Worm (Caenorhabditis elegans): ENCODE data around the gene Y75B8A.8.

DNA sequence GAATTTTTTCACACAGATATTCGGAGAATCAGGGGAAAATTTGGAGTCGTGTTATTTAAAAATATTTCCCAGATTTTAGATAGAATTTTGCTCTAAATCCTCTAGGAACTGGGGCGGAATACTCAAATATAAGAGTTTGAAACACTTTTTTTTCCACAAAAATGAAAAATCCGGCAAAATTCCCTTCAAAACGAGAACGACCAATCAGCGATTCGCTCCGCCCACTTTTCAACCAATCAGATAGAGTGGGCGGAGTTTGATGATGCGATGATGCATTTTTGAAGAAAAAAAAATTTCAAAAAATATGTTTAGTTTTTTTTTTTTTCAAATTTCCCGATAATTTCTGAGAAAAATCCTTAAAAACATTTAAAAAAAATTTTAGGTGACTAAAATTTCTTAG, 3.9 kb downstream of the Y75B8A.8 start:
- TF ChIP-seq tbx-11 (GFP tag; IDR thresholded peaks at IDR 0.05) (no peak), tbx-37 (GFP tag; conservative IDR thresholded peaks at IDR 0.05) (no peak), B0310.2 (tag; optimal IDR thresholded peaks at IDR 0.05) (no peak), flt-1 (GFP tag; IDR thresholded peaks at IDR 0.05) (no peak), pes-1 (GFP tag; IDR thresholded peaks at IDR 0.05) (no peak), ets-7 (tag; optimal IDR thresholded peaks at IDR 0.05) (no peak), sea-1 (GFP tag; conservative IDR thresholded peaks at IDR 0.05) (no peak), ama-1 (optimal IDR thresholded peaks at IDR 0.05) (no peak), ceh-36 (tag; optimal IDR thresholded peaks at IDR 0.05) (no peak), scrt-1 (GFP tag; IDR thresholded peaks at IDR 0.05) (no peak), hmbx-1 (tag; optimal IDR thresholded peaks at IDR 0.05) (no peak), hnd-1 (tag; optimal IDR thresholded peaks at IDR 0.05) (no peak), ceh-13 (GFP tag; optimal IDR thresholded peaks at IDR 0.05) (no peak), hmg-4 (GFP tag; optimal IDR thresholded peaks at IDR 0.05) (no peak)

All from whole organism, early embryonic.